Worm (Caenorhabditis elegans) whole organism, late embryonic: ENCODE results near the gene pat-2.

Experiments
- C38D4.7 ChIP-seq: fragments of 200-800 bp; sonication (Bioruptor generic); optimal IDR thresholded peaks from 2 replicates; lab custom pipeline; 2018; ENCODE audit warnings: mild to moderate bottlenecking, missing genetic modification characterization, moderate library complexity, missing compliant biosample characterization
- F13H6.1 ChIP-seq: sonication (generic microtip); optimal IDR thresholded peaks from 2 replicates; lab custom pipeline; 2016; ENCODE audit warnings: missing genetic modification characterization, missing compliant biosample characterization
- K02D7.2 ChIP-seq: sonication (generic microtip); optimal IDR thresholded peaks from 2 replicates; lab custom pipeline; 2017; ENCODE audit warnings: mild to moderate bottlenecking, missing genetic modification characterization, missing compliant biosample characterization
- T23F11.4 ChIP-seq: fragments of 200-800 bp; sonication (Bioruptor generic); optimal IDR thresholded peaks from 2 replicates; lab custom pipeline; 2018; ENCODE audit warnings: mild to moderate bottlenecking, missing genetic modification characterization, missing compliant biosample characterization
- Y22D7AL.16 ChIP-seq: sonication (generic microtip); optimal IDR thresholded peaks from 2 replicates; lab custom pipeline; 2016; ENCODE audit warnings: missing genetic modification characterization, missing compliant biosample characterization
- ahr-1 ChIP-seq: sonication (generic microtip); optimal IDR thresholded peaks from 2 replicates; lab custom pipeline; 2016; ENCODE audit warnings: missing genetic modification characterization, missing compliant biosample characterization
- ama-1 ChIP-seq: fragments of 150-350 bp; optimal IDR thresholded peaks from 2 replicates; lab custom pipeline; 2014
- ceh-14 ChIP-seq: sonication (generic microtip); optimal IDR thresholded peaks from 2 replicates; lab custom pipeline; 2016; ENCODE audit warnings: missing genotype, missing genetic modification characterization, missing compliant biosample characterization
- ceh-18 ChIP-seq: sonication (generic microtip); optimal IDR thresholded peaks from 2 replicates; lab custom pipeline; 2016; ENCODE audit warnings: missing genetic modification characterization, missing compliant biosample characterization
- ceh-19 ChIP-seq: fragments of 200-800 bp; sonication (Bioruptor generic); optimal IDR thresholded peaks from 2 replicates; lab custom pipeline; 2018; ENCODE audit warnings: mild to moderate bottlenecking, missing genetic modification characterization, missing compliant biosample characterization
- ceh-2 ChIP-seq: sonication (generic microtip); optimal IDR thresholded peaks from 2 replicates; lab custom pipeline; 2016; ENCODE audit warnings: missing genotype, missing genetic modification characterization, missing compliant biosample characterization
- ceh-24 ChIP-seq: sonication (generic microtip); optimal IDR thresholded peaks from 2 replicates; lab custom pipeline; 2016; ENCODE audit warnings: mild to moderate bottlenecking, missing genetic modification characterization, missing compliant biosample characterization
- ceh-31 ChIP-seq: sonication (generic microtip); optimal IDR thresholded peaks from 2 replicates; lab custom pipeline; 2016; ENCODE audit warnings: missing genetic modification characterization, missing compliant biosample characterization
- ceh-34 ChIP-seq: sonication (generic microtip); optimal IDR thresholded peaks from 2 replicates; lab custom pipeline; 2016; ENCODE audit warnings: mild to moderate bottlenecking, missing genetic modification characterization, missing compliant biosample characterization
- ceh-45 ChIP-seq: fragments of 200-800 bp; sonication (Bioruptor generic); IDR thresholded peaks from 2 replicates; pipeline ENCODE4 v1.3.6; 2022; ENCODE audit warnings: missing genetic modification reagents, missing genetic modification characterization, missing compliant biosample characterization
- ceh-48 ChIP-seq: sonication (generic microtip); optimal IDR thresholded peaks from 2 replicates; lab custom pipeline; 2016; ENCODE audit warnings: missing genetic modification characterization, inconsistent platforms, missing compliant biosample characterization
- ceh-9 ChIP-seq: sonication (generic microtip); optimal IDR thresholded peaks from 2 replicates; lab custom pipeline; 2016; ENCODE audit warnings: mild to moderate bottlenecking, missing genetic modification characterization, inconsistent platforms, missing compliant biosample characterization
- che-1 ChIP-seq: sonication (generic microtip); optimal IDR thresholded peaks from 2 replicates; lab custom pipeline; 2016; ENCODE audit warnings: mild to moderate bottlenecking, missing genetic modification characterization, missing compliant biosample characterization
- dve-1 ChIP-seq: sonication (generic microtip); optimal IDR thresholded peaks from 2 replicates; lab custom pipeline; 2017; ENCODE audit warnings: antibody characterized with exemption, mild to moderate bottlenecking, missing genetic modification characterization, missing compliant biosample characterization
- elt-2 ChIP-seq: sonication (generic microtip); optimal IDR thresholded peaks from 2 replicates; lab custom pipeline; 2016; ENCODE audit warnings: missing genetic modification reagents, missing genetic modification characterization, missing compliant biosample characterization
- elt-4 ChIP-seq: sonication (generic microtip); optimal IDR thresholded peaks from 2 replicates; lab custom pipeline; 2016; ENCODE audit warnings: missing genetic modification characterization, missing compliant biosample characterization
- ets-4 ChIP-seq: sonication (generic microtip); optimal IDR thresholded peaks from 2 replicates; lab custom pipeline; 2016; ENCODE audit warnings: missing genetic modification characterization, missing compliant biosample characterization
- fax-1 ChIP-seq: sonication (generic microtip); optimal IDR thresholded peaks from 2 replicates; lab custom pipeline; 2016; ENCODE audit warnings: missing genotype, missing genetic modification characterization, missing compliant biosample characterization
- fkh-10 ChIP-seq: fragments of 150-350 bp; optimal IDR thresholded peaks from 2 replicates; lab custom pipeline; 2014; ENCODE audit warnings: missing biosample characterization, missing genetic modification reagents, missing genetic modification characterization
- fkh-6 ChIP-seq: sonication (generic microtip); optimal IDR thresholded peaks from 2 replicates; lab custom pipeline; 2016; ENCODE audit warnings: missing genetic modification characterization, missing compliant biosample characterization
- gmeb-2 ChIP-seq: sonication (generic microtip); optimal IDR thresholded peaks from 2 replicates; lab custom pipeline; 2016; ENCODE audit warnings: missing genetic modification characterization, inconsistent platforms, missing compliant biosample characterization
- hlh-13 ChIP-seq: fragments of 200-800 bp; sonication (Bioruptor generic); optimal IDR thresholded peaks from 2 replicates; lab custom pipeline; 2018; ENCODE audit warnings: mild to moderate bottlenecking, missing genetic modification characterization, missing compliant biosample characterization
- hlh-15 ChIP-seq: sonication (generic microtip); optimal IDR thresholded peaks from 2 replicates; lab custom pipeline; 2016; ENCODE audit warnings: missing genetic modification characterization, missing compliant biosample characterization
- hlh-30 ChIP-seq: sonication (generic microtip); optimal IDR thresholded peaks from 2 replicates; lab custom pipeline; 2017; ENCODE audit warnings: antibody characterized with exemption, missing genetic modification characterization, missing compliant biosample characterization; ENCODE audit not compliant: insufficient read depth
- hlh-6 ChIP-seq: sonication (generic microtip); optimal IDR thresholded peaks from 2 replicates; lab custom pipeline; 2016; ENCODE audit warnings: missing genotype, missing genetic modification characterization, missing compliant biosample characterization
- lin-11 ChIP-seq: fragments of 200-800 bp; sonication (Bioruptor generic); optimal IDR thresholded peaks from 2 replicates; lab custom pipeline; 2018; ENCODE audit warnings: mild to moderate bottlenecking, missing genetic modification characterization, missing compliant biosample characterization
- madf-2 ChIP-seq: sonication (generic microtip); optimal IDR thresholded peaks from 2 replicates; lab custom pipeline; 2017; ENCODE audit warnings: missing genetic modification characterization, missing compliant biosample characterization
- nfya-1 ChIP-seq: sonication (generic microtip); optimal IDR thresholded peaks from 2 replicates; lab custom pipeline; 2017; ENCODE audit warnings: missing genetic modification characterization, mild to moderate bottlenecking, missing compliant biosample characterization, antibody characterized with exemption, moderate library complexity
- npax-4 ChIP-seq: sonication (generic microtip); optimal IDR thresholded peaks from 2 replicates; lab custom pipeline; 2016; ENCODE audit warnings: missing genetic modification characterization, missing compliant biosample characterization
- pag-3 ChIP-seq: sonication (generic microtip); optimal IDR thresholded peaks from 2 replicates; lab custom pipeline; 2016; ENCODE audit warnings: missing compliant biosample characterization, missing genetic modification characterization, borderline replicate concordance
- pax-1 ChIP-seq: fragments of 150-350 bp; optimal IDR thresholded peaks from 2 replicates; lab custom pipeline; 2014; ENCODE audit warnings: missing biosample characterization, missing genetic modification characterization
- pha-2 ChIP-seq: sonication (generic microtip); optimal IDR thresholded peaks from 2 replicates; lab custom pipeline; 2017; ENCODE audit warnings: mild to moderate bottlenecking, missing genetic modification characterization, missing compliant biosample characterization
- pha-4 ChIP-seq: fragments of 150-350 bp; optimal IDR thresholded peaks from 2 replicates; lab custom pipeline; 2018; ENCODE audit warnings: missing biosample characterization, missing genetic modification reagents, missing genetic modification characterization
- pqm-1 ChIP-seq: sonication (generic microtip); optimal IDR thresholded peaks from 2 replicates; lab custom pipeline; 2016; ENCODE audit warnings: missing genetic modification characterization, missing compliant biosample characterization
- pros-1 ChIP-seq: fragments of 150-350 bp; optimal IDR thresholded peaks from 2 replicates; lab custom pipeline; 2014; ENCODE audit warnings: missing biosample characterization, missing genetic modification reagents, missing genetic modification characterization
- ref-2 ChIP-seq: sonication (generic microtip); optimal IDR thresholded peaks from 2 replicates; lab custom pipeline; 2016; ENCODE audit warnings: missing genetic modification characterization, missing compliant biosample characterization
- rnt-1 ChIP-seq: sonication (generic microtip); optimal IDR thresholded peaks from 2 replicates; lab custom pipeline; 2016; ENCODE audit warnings: missing genetic modification characterization, missing compliant biosample characterization
- sox-2 ChIP-seq: fragments of 200-800 bp; sonication (Bioruptor generic); IDR thresholded peaks from 2 replicates; pipeline ENCODE4 v1.3.6; 2022; ENCODE audit warnings: missing genetic modification reagents, missing genetic modification characterization, missing compliant biosample characterization
- sox-4 ChIP-seq: sonication (generic microtip); optimal IDR thresholded peaks from 2 replicates; lab custom pipeline; 2017; ENCODE audit warnings: mild to moderate bottlenecking, missing genetic modification characterization, inconsistent platforms, missing compliant biosample characterization
- tbx-2 ChIP-seq: sonication (generic microtip); optimal IDR thresholded peaks from 2 replicates; lab custom pipeline; 2016; ENCODE audit warnings: missing genetic modification characterization, missing compliant biosample characterization
- tbx-7 ChIP-seq: sonication (generic microtip); optimal IDR thresholded peaks from 2 replicates; lab custom pipeline; 2016; ENCODE audit warnings: missing genotype, missing genetic modification characterization, missing compliant biosample characterization
- ttx-3 ChIP-seq: sonication (generic microtip); optimal IDR thresholded peaks from 2 replicates; lab custom pipeline; 2016; ENCODE audit warnings: missing genetic modification reagents, missing genetic modification characterization, missing compliant biosample characterization
- unc-55 ChIP-seq: sonication (generic microtip); optimal IDR thresholded peaks from 2 replicates; lab custom pipeline; 2017; ENCODE audit warnings: missing biosample characterization, missing genetic modification reagents, missing genetic modification characterization
- unc-86 ChIP-seq: sonication (generic microtip); optimal IDR thresholded peaks from 2 replicates; lab custom pipeline; 2016; ENCODE audit warnings: missing genetic modification characterization, missing compliant biosample characterization
- zip-5 ChIP-seq: sonication (generic microtip); optimal IDR thresholded peaks from 2 replicates; lab custom pipeline; 2016; ENCODE audit warnings: missing genetic modification characterization, missing compliant biosample characterization
- ztf-16 ChIP-seq: sonication (generic microtip); optimal IDR thresholded peaks from 2 replicates; lab custom pipeline; 2017; ENCODE audit warnings: missing genetic modification characterization, missing compliant biosample characterization

Gene pat-2

ce11 chrIII:8794793-8795192 lies 23.9 kb upstream of the pat-2 start:
- TF ChIP-seq ceh-34, result peak; percentile 82
- peak; percentile 60 for TF ChIP-seq nfya-1
- TF ChIP-seq ref-2 (tag; lab: Kevin White, UChicago), result peak; percentile 77
- TF ChIP-seq gmeb-2 (tag; lab: Kevin White, UChicago), result no peak
- TF ChIP-seq F13H6.1, result peak; percentile 7
- TF ChIP-seq unc-55 (GFP tag; lab: Kevin White, UChicago), result peak; percentile 41
- peak; percentile 26 for TF ChIP-seq pha-2 (tag; lab: Kevin White, UChicago)
- TF ChIP-seq ceh-18 (tag; lab: Kevin White, UChicago), result peak; percentile 28
- no peak for TF ChIP-seq rnt-1
- no peak for TF ChIP-seq K02D7.2 (tag; lab: Kevin White, UChicago)
- no peak for TF ChIP-seq elt-2
- TF ChIP-seq ama-1 (lab: Kevin White, UChicago), result peak; percentile 5
- no peak for TF ChIP-seq sox-2
- peak; percentile 87 for TF ChIP-seq pros-1 (tag; lab: Kevin White, UChicago)
- peak; percentile 25 for TF ChIP-seq ztf-16
- TF ChIP-seq tbx-2 (tag; lab: Kevin White, UChicago), result peak; percentile 51
- peak; percentile 76 for TF ChIP-seq ceh-31 (tag; lab: Kevin White, UChicago)
- peak; percentile 3 for TF ChIP-seq hlh-30 (tag; lab: Kevin White, UChicago)
- TF ChIP-seq pax-1 (tag; lab: Kevin White, UChicago), result no peak
- peak; percentile 42 for TF ChIP-seq ets-4 (tag; lab: Kevin White, UChicago)
- peak; percentile 13 for TF ChIP-seq ceh-19 (GFP tag; lab: Kevin White, UChicago)

- TF ChIP-seq C38D4.7, result no peak
- TF ChIP-seq K02D7.2 (tag; lab: Kevin White, UChicago), result no peak
- peak; percentile 90 for TF ChIP-seq ceh-18 (tag; lab: Kevin White, UChicago)
- no peak for TF ChIP-seq T23F11.4
- no peak for TF ChIP-seq ceh-24 (tag; lab: Kevin White, UChicago)
- TF ChIP-seq tbx-7 (tag; lab: Kevin White, UChicago), result peak; percentile 17
- no peak for TF ChIP-seq pag-3
- no peak for TF ChIP-seq ceh-45 (GFP tag; lab: Robert Waterston, UW)
- TF ChIP-seq Y22D7AL.16, result no peak
- no peak for TF ChIP-seq lin-11 (tag; lab: Kevin White, UChicago)
- TF ChIP-seq ttx-3 (tag; lab: Kevin White, UChicago), result no peak
- no peak for TF ChIP-seq pha-4
- TF ChIP-seq fkh-10 (GFP tag; lab: Kevin White, UChicago), result no peak
- no peak for TF ChIP-seq zip-5
- peak; percentile 54 for TF ChIP-seq ceh-2
- no peak for TF ChIP-seq fkh-6 (tag; lab: Kevin White, UChicago)
- TF ChIP-seq ceh-9, result no peak
- TF ChIP-seq unc-86, result no peak
- peak; percentile 75 for TF ChIP-seq ceh-14 (tag; lab: Kevin White, UChicago)
- TF ChIP-seq npax-4, result no peak
- no peak for TF ChIP-seq ahr-1
- no peak for TF ChIP-seq ama-1 (lab: Kevin White, UChicago)
- TF ChIP-seq unc-55 (GFP tag; lab: Kevin White, UChicago), result peak; percentile 91
- no peak for TF ChIP-seq sox-4 (tag; lab: Kevin White, UChicago)
- TF ChIP-seq che-1 (tag; lab: Kevin White, UChicago), result peak; percentile 10
- peak; percentile 67 for TF ChIP-seq ceh-48
- peak; percentile 28 for TF ChIP-seq hlh-6 (tag; lab: Kevin White, UChicago)
- no peak for TF ChIP-seq hlh-13 (GFP tag; lab: Kevin White, UChicago)
- peak; percentile 9 for TF ChIP-seq madf-2 (tag; lab: Kevin White, UChicago)
- TF ChIP-seq dve-1, result peak; percentile 90
- TF ChIP-seq fax-1, result no peak
- no peak for TF ChIP-seq hlh-15 (tag; lab: Kevin White, UChicago)
- TF ChIP-seq ceh-34, result peak; percentile 93
- peak; percentile 83 for TF ChIP-seq F13H6.1
- TF ChIP-seq nfya-1, result peak; percentile 96
- peak; percentile 80 for TF ChIP-seq hlh-30 (tag; lab: Kevin White, UChicago)
- no peak for TF ChIP-seq pqm-1
- TF ChIP-seq pha-2 (tag; lab: Kevin White, UChicago), result no peak
- peak; percentile 25 for TF ChIP-seq ets-4 (tag; lab: Kevin White, UChicago)
- TF ChIP-seq elt-4 (tag; lab: Kevin White, UChicago), result no peak
Observed at ce11 chrIII:8795595-8796141, 23.0 kb upstream of the pat-2 start.
